Fruit fly (Drosophila melanogaster) whole organism, pupa: ENCODE data around the gene CG11155.

Experiments used
- CG13204 ChIP-seq: fragments of 200-800 bp; sonication (Bioruptor generic); optimal IDR thresholded peaks from 2 replicates; lab custom pipeline; 2018; ENCODE audit warnings: missing biosample characterization, mild to moderate bottlenecking, missing genetic modification characterization, moderate library complexity
- CG32121 ChIP-seq: fragments of 200-800 bp; sonication (Bioruptor generic); IDR thresholded peaks from 2 replicates; pipeline ENCODE4 v1.3.6; 2022; ENCODE audit warnings: missing biosample characterization, missing genetic modification characterization
- CG34367 ChIP-seq: fragments of 200-800 bp; sonication (Bioruptor generic); optimal IDR thresholded peaks from 2 replicates; lab custom pipeline; 2018; ENCODE audit warnings: missing biosample characterization, mild to moderate bottlenecking, missing genetic modification characterization
- CG8159 ChIP-seq: fragments of 200-800 bp; sonication (Bioruptor generic); optimal IDR thresholded peaks from 3 replicates; lab custom pipeline; 2018; ENCODE audit warnings: missing biosample characterization, mild to moderate bottlenecking, missing genetic modification characterization, moderate library complexity
- CG9948 ChIP-seq: fragments of 200-800 bp; sonication (Bioruptor generic); optimal IDR thresholded peaks from 2 replicates; lab custom pipeline; 2018; ENCODE audit warnings: missing biosample characterization, mild to moderate bottlenecking, missing genetic modification characterization, moderate library complexity
- Ets98B ChIP-seq: fragments of 200-800 bp; sonication (Bioruptor generic); IDR thresholded peaks from 2 replicates; pipeline ENCODE4 v1.3.6; 2022; ENCODE audit warnings: missing biosample characterization, missing genetic modification characterization
- Pif1A ChIP-seq: fragments of 200-800 bp; sonication (Bioruptor generic); optimal IDR thresholded peaks from 3 replicates; lab custom pipeline; 2016; ENCODE audit warnings: missing biosample characterization, missing genetic modification characterization

- no peak for TF ChIP-seq CG9948 (tag; lab: Kevin White, UChicago)
- no peak for TF ChIP-seq CG13204
- no peak for TF ChIP-seq Ets98B
- no peak for TF ChIP-seq CG8159 (tag; lab: Kevin White, UChicago)
- TF ChIP-seq CG34367 (tag; lab: Kevin White, UChicago): no peak
- no peak for TF ChIP-seq Pif1A (GFP tag; lab: Kevin White, UChicago)
- TF ChIP-seq CG32121: no peak
These were observed 11.1 kb upstream of the CG11155 start for dm6 chr4:1115299-1115698.
